Worm (Caenorhabditis elegans): ENCODE measurements around the gene set-16.

set-16 gene

DNA sequence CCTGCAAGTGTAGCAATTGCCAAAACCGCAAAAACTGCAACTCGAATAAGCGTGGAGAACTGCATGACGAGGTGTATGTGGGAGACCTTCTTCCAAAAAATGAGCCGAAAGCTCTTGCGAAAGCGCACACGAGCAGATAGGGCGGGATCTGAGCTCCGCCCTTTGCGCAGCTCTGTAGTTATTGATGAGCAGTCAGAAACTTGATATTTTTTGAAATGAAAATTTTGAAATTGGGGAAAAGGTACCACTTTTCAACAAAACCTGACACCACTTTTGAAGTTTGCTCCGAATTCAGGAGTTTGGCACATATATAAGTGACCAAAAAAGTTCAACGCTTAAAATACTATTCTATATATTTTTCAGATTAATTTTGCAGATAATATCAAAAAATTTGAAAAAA, 24.0 kb downstream of the set-16 start, which contains the start of gene flp-15:
TSS of gene flp-15 (minus strand) at position 101 of the 400 bp plus-strand sequence.
- TF ChIP-seq snpc-4 (tag; optimal IDR thresholded peaks at IDR 0.05): no peak
- no peak for TF ChIP-seq mab-9 (GFP tag; IDR thresholded peaks at IDR 0.05)
- no peak for TF ChIP-seq nhr-85 (tag)
- TF ChIP-seq efl-1 (optimal IDR thresholded peaks at IDR 0.05): no peak
- TF ChIP-seq efl-1 (GFP tag; optimal IDR thresholded peaks at IDR 0.05 in 1 of 2): peak in 1 of 2 experiments; percentile 37
- TF ChIP-seq nhr-77 (tag; optimal IDR thresholded peaks at IDR 0.05): no peak

ce11 chrIII:13669519-13669918, 25.8 kb downstream of the set-16 start:
- TF ChIP-seq efl-1 (optimal IDR thresholded peaks at IDR 0.05): no peak
- peak in 1 of 2 experiments; percentile 15 for TF ChIP-seq efl-1 (GFP tag; optimal IDR thresholded peaks at IDR 0.05 in 1 of 2)
- TF ChIP-seq nhr-11 (tag; optimal IDR thresholded peaks at IDR 0.05): no peak

DNA sequence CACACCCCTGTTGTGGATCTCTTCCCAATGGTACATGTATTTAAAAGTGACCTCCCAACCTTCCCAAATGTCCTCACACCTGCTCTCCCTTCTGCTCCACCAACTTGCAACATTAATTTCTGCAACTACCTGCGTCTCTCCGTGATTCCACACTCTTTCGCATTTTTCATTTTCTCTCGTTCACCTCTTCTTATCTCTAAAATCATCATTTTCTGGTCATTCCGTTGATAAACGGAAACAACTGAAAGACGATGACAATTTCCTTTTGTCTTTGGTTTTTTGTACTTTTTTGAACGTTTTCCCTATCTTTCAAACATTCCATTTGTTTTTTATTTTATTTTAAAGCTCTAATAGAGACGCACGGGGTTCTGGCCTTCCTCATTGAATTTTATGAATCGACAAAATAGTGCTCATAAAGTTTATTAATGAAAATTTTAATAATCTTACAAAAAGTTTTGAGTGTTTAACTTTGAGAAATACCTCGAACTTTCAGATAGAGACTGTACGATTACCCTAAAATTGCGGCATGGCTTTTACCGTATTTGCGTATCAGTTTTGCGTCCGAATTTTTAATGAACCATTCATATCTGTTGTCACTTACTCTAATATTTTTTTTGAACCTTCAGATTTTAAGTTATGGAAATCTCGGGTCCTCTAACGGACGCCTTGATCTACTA, 29.1 kb downstream of the set-16 start, which contains the start of gene aqp-11:
TSS of gene aqp-11 (plus strand) at position 627 of the 677 bp plus-strand sequence.
- TF ChIP-seq pqm-1 (tag; optimal IDR thresholded peaks at IDR 0.05) (no peak), C04F5.9 (tag; optimal IDR thresholded peaks at IDR 0.05) (no peak), nhr-84 (tag; optimal IDR thresholded peaks at IDR 0.05) (no peak), sox-4 (tag; optimal IDR thresholded peaks at IDR 0.05) (no peak), elt-2 (tag; optimal IDR thresholded peaks at IDR 0.05) (peak; percentile 40), xbp-1 (tag; optimal IDR thresholded peaks at IDR 0.05) (no peak), fos-1 (tag; optimal IDR thresholded peaks at IDR 0.05) (no peak), nhr-28 (tag; optimal IDR thresholded peaks at IDR 0.05) (no peak), nhr-12 (tag; optimal IDR thresholded peaks at IDR 0.05) (no peak), egl-27 (tag; optimal IDR thresholded peaks at IDR 0.05) (no peak), ets-5 (GFP tag; IDR thresholded peaks at IDR 0.05) (no peak), fkh-10 (GFP tag; optimal IDR thresholded peaks at IDR 0.05) (no peak), jun-1 (tag; optimal IDR thresholded peaks at IDR 0.05) (no peak), nhr-76 (tag; optimal IDR thresholded peaks at IDR 0.05) (no peak), lir-3 (tag; optimal IDR thresholded peaks at IDR 0.05; ENCODE audit: poor library complexity) (no peak), mef-2 (tag; optimal IDR thresholded peaks at IDR 0.05) (no peak), vab-15 (tag; optimal IDR thresholded peaks at IDR 0.05) (no peak), elt-3 (tag; optimal IDR thresholded peaks at IDR 0.05) (peak in 1 of 6 experiments; percentile 42), pag-3 (tag; optimal IDR thresholded peaks at IDR 0.05; ENCODE audit: borderline replicate concordance, insufficient read depth) (no peak), C16A3.4 (tag; optimal IDR thresholded peaks at IDR 0.05) (no peak), aly-2 (tag; optimal IDR thresholded peaks at IDR 0.05) (no peak), rnt-1 (tag; optimal IDR thresholded peaks at IDR 0.05) (no peak), efl-1 (optimal IDR thresholded peaks at IDR 0.05) (peak in 1 of 2 experiments; percentile 13), efl-1 (GFP tag; optimal IDR thresholded peaks at IDR 0.05 in 1 of 2) (no peak), unc-62 (GFP tag; optimal IDR thresholded peaks at IDR 0.05) (no peak), snpc-4 (tag; optimal IDR thresholded peaks at IDR 0.05) (no peak), mep-1 (tag; optimal IDR thresholded peaks at IDR 0.05) (peak; percentile 5), swsn-7 (tag; optimal IDR thresholded peaks at IDR 0.05) (no peak), dpl-1 (GFP tag; optimal IDR thresholded peaks at IDR 0.05) (no peak), zip-4 (GFP tag; optimal IDR thresholded peaks at IDR 0.05) (no peak), Y116A8C.19 (tag; optimal IDR thresholded peaks at IDR 0.05; ENCODE audit: borderline replicate concordance) (no peak), irx-1 (tag; optimal IDR thresholded peaks at IDR 0.05) (no peak), lin-15B (tag; optimal IDR thresholded peaks at IDR 0.05) (no peak), egl-13 (tag; optimal IDR thresholded peaks at IDR 0.05) (no peak), ces-1 (GFP tag; optimal IDR thresholded peaks at IDR 0.05) (no peak), lin-35 (GFP tag; optimal IDR thresholded peaks at IDR 0.05) (peak in 1 of 2 experiments; percentile 38), mdl-1 (tag; optimal IDR thresholded peaks at IDR 0.05) (no peak), F16B12.6 (tag; optimal IDR thresholded peaks at IDR 0.05) (no peak), lin-39 (tag; optimal IDR thresholded peaks at IDR 0.05) (no peak), unc-30 (tag; optimal IDR thresholded peaks at IDR 0.05) (no peak), nhr-11 (tag; optimal IDR thresholded peaks at IDR 0.05) (no peak), sup-37 (GFP tag; optimal IDR thresholded peaks at IDR 0.05) (no peak), nhr-77 (tag; optimal IDR thresholded peaks at IDR 0.05) (no peak), nhr-85 (tag) (peak; percentile 29), ceh-8 (GFP tag; optimal IDR thresholded peaks at IDR 0.05) (no peak), tlp-1 (tag; optimal IDR thresholded peaks at IDR 0.05) (no peak)
